Worm (Caenorhabditis elegans): ENCODE results near the gene Y47D7A.7.

DNA sequence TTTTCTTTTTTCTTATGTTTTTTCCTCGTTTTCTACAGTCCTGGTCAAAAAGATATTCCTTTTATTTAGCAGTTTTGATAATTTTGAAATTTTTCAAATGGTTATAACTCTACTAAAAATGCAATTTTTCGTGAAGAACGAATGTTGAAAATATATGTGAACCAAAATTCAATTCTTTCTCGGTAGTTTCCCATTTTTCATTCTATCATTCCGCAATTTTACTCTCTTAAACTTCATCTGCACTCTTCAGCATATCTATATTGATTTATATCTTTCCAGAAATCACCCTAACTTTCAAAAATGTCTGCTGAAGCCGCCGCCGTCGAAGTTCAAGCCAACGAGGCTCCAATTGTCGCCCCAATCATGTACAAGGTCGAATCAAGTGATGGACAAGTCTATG, 2.5 kb upstream of the Y47D7A.7 start, which contains the start of gene skr-7:
- TF ChIP-seq nhr-12 (tag; optimal IDR thresholded peaks at IDR 0.05) (no peak), unc-39 (tag; optimal IDR thresholded peaks at IDR 0.05) (no peak), egl-27 (tag; optimal IDR thresholded peaks at IDR 0.05) (no peak), ZK546.5 (tag; optimal IDR thresholded peaks at IDR 0.05) (no peak), elt-1 (tag; optimal IDR thresholded peaks at IDR 0.05) (no peak), nhr-23 (tag; optimal IDR thresholded peaks at IDR 0.05) (no peak), snpc-4 (tag; optimal IDR thresholded peaks at IDR 0.05) (no peak), nhr-6 (tag; optimal IDR thresholded peaks at IDR 0.05) (no peak)
